Fruit fly (Drosophila melanogaster): ENCODE measurements around the gene dpr20.

dm6 chr3L:823597-823996, 33.5 kb downstream of the dpr20 start:
- TF ChIP-seq CG10348 (GFP tag; IDR thresholded peaks at IDR 0.05) (no peak), CG9948 (tag; optimal IDR thresholded peaks at IDR 0.05) (no peak), Ets98B (GFP tag; IDR thresholded peaks at IDR 0.05) (no peak), Snoo (tag; optimal IDR thresholded peaks at IDR 0.05) (no peak), CG32121 (GFP tag; IDR thresholded peaks at IDR 0.05) (no peak), CG34367 (tag; optimal IDR thresholded peaks at IDR 0.05) (no peak), Pif1B (GFP tag; optimal IDR thresholded peaks at IDR 0.05) (no peak), CG8301 (tag; optimal IDR thresholded peaks at IDR 0.05) (no peak), CG13204 (GFP tag; optimal IDR thresholded peaks at IDR 0.05) (no peak), D1 (tag; optimal IDR thresholded peaks at IDR 0.05) (no peak)

Measured in whole organism, pupa.